Fruit fly (Drosophila melanogaster): Measurements from ENCODE around the gene tau.

Gene tau

DNA sequence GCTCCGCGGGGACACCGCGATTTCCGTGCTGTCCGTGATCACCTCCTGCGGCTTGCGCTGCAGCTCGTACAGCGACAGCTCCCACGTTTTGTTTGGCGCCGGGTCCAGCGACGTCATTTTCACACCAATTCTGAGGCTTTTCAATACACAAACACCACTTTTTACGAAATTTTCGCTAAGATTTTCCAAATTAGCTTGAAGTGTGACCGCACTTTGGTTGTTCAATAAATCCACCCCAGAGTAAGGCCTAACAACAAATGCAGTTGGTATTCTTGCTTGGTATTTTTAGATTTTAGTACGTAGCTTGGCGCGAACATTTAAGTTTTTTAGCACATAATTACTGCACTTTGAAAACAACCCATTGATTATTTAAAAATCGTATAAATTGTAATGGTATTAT is 25.0 kb upstream of the tau start, which contains the start of gene Sce:
TSS of gene Sce (minus strand) at position 231 of the 400 bp plus-strand sequence.
- TF ChIP-seq insv (optimal IDR thresholded peaks at IDR 0.05) (no peak), Myc (optimal IDR thresholded peaks at IDR 0.05) (no peak), Sin3A (optimal IDR thresholded peaks at IDR 0.05) (no peak), h (optimal IDR thresholded peaks at IDR 0.05) (no peak), ttk (optimal IDR thresholded peaks at IDR 0.05) (no peak), psq (optimal IDR thresholded peaks at IDR 0.05) (no peak)

DNA sequence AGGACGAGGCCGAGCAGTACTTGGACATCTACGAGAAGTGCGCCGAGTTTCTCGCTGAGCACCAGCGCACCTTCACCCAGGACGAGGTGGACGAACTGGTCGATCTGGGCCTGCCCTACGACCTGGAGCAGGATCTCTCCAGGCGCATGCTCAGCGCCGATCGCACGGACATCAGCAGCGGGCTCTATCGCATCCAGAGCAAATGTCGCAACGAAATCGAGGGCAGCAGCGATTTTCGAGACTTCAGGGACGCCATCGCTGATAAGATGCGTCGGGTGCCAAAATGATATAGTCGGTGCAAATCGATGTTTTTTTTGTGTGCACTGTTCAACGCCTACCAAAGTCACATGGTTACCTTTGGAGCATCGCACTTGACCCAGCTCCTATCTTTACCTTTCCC is 22.9 kb upstream of the tau start:
- TF ChIP-seq Myc (optimal IDR thresholded peaks at IDR 0.05) (no peak), h (optimal IDR thresholded peaks at IDR 0.05) (no peak), insv (optimal IDR thresholded peaks at IDR 0.05) (no peak), psq (optimal IDR thresholded peaks at IDR 0.05) (no peak), ttk (optimal IDR thresholded peaks at IDR 0.05) (no peak), Sin3A (optimal IDR thresholded peaks at IDR 0.05) (no peak)

DNA sequence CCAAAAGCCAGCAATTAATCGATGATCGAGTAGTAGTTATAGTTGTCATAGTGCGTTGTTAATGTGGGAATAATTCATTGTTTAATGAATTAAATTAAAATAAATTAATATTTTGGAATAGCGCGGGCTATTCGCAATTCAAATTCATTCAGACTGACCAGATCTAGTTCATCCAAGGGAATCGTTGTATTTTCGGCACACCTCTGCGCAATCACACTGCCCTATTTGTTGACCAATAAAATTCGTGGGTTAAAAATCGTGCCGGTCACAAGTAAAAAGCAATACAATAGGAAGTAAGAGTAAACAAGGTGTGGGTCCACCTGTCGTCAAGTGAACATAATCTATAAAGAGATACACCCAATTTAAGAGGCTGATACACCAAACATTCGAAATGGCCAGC is 22.2 kb upstream of the tau start, which contains the start of gene CG12883:
TSS of gene CG12883 (plus strand) at position 273 of the 400 bp plus-strand sequence.
- TF ChIP-seq ttk (optimal IDR thresholded peaks at IDR 0.05), result no peak

DNA sequence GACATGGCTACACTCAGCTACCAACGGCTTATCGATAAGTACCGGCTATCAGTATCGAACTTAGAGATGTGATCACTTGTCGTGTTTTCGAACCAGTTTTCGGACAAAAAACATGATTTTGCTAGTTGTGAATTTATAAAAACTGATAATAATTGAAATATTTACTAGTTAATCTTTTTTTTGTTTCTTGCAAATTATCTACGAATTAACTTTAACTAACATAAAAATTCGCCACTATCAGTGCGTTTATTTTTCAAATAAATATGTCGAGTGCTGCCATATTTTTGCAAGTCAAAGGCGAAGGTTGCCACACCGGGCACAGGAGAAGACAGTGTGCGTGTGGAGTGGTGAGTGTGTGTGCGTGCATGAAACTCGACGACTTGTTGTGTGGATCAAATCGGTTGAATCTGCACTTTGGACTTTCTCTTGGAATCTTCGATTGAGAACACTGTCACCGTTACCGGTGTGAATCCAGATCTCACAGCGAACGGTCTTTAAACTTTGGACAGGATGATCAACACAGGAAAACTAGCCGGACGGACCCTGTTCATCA is 20.5 kb upstream of the tau start, which contains the start of gene Hsdl2:
TSS of gene Hsdl2 (plus strand) at position 349 of the 553 bp plus-strand sequence.
- TF ChIP-seq h (optimal IDR thresholded peaks at IDR 0.05) (no peak), Myc (optimal IDR thresholded peaks at IDR 0.05) (no peak)

DNA sequence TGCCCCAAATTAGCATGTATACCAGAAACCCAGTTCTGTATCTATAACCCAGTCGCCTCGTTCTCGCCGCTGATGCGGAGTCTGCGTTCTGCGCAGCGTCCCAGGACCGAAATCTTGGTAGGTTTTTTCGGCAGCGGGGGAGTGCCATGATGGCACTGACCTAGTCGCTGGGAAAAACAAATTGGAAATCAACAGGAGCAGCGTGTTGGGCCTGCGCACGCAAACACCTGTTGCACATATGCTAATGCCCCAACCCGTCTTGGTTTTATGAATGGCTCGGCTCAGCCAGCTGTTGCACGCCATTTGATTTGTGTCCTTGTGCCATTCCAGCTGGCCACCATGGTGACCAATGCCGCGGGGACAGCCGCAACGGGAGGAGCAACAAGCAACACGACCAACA is 6.1 kb upstream of the tau start:
- TF ChIP-seq insv (optimal IDR thresholded peaks at IDR 0.05) (no peak), Myc (optimal IDR thresholded peaks at IDR 0.05) (no peak), h (optimal IDR thresholded peaks at IDR 0.05) (no peak), ttk (optimal IDR thresholded peaks at IDR 0.05) (no peak), psq (optimal IDR thresholded peaks at IDR 0.05) (no peak), Sin3A (optimal IDR thresholded peaks at IDR 0.05) (no peak)

DNA sequence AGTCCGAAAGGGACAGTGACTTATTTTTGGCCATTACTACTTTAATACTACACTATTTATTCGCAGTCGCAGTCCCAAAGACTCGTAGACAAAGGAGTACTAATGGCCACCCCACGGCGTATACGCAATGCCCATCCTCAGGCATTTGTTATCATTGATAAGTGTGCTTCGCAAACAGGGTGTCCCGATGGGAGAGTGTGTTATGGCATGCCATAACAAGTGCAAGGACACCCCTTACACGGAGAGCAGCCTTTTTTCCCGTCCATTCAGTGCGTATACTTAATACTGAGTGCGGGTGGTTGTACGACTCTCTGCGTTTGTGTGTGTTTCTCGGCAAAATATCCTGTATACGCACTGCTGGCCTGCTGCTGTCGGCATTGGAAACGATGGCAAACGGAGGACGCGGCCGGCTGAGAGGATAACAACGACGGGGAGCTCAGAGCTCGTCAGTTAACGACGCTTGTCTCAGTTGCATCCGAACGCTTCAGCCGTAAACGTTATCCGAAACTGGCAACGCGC is 5.2 kb upstream of the tau start, which contains the start of gene unc80:
TSS of gene unc80 (plus strand) at position 469 of the 519 bp plus-strand sequence.
- TF ChIP-seq ttk (optimal IDR thresholded peaks at IDR 0.05) (no peak), psq (optimal IDR thresholded peaks at IDR 0.05) (no peak), Myc (optimal IDR thresholded peaks at IDR 0.05) (no peak), h (optimal IDR thresholded peaks at IDR 0.05) (no peak), Sin3A (optimal IDR thresholded peaks at IDR 0.05) (no peak), insv (optimal IDR thresholded peaks at IDR 0.05) (no peak)

DNA sequence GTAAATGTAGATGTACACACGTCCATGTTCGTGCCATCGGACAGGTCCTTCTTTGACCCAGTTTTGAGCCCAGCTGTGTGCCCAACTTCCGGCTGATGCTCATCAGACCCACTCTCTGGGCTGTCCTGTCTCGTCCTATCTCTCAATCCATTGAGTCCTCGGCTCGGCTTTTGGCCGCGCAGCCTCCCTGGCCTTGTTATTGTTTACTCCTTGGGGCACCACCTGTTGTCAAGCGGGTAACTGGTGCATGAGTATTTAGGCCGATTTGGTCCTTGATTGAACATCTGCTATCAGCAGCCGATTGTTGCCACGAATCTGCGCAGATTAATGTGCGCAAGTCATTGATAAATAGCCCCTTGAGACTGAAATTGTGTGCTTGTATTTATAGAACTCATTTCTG is 4.6 kb upstream of the tau start:
- TF ChIP-seq ttk (optimal IDR thresholded peaks at IDR 0.05), result no peak
- TF ChIP-seq h (optimal IDR thresholded peaks at IDR 0.05), result no peak
- no peak for TF ChIP-seq Sin3A (optimal IDR thresholded peaks at IDR 0.05)
- TF ChIP-seq psq (optimal IDR thresholded peaks at IDR 0.05), result no peak
- no peak for TF ChIP-seq Myc (optimal IDR thresholded peaks at IDR 0.05)
- TF ChIP-seq insv (optimal IDR thresholded peaks at IDR 0.05), result no peak

DNA sequence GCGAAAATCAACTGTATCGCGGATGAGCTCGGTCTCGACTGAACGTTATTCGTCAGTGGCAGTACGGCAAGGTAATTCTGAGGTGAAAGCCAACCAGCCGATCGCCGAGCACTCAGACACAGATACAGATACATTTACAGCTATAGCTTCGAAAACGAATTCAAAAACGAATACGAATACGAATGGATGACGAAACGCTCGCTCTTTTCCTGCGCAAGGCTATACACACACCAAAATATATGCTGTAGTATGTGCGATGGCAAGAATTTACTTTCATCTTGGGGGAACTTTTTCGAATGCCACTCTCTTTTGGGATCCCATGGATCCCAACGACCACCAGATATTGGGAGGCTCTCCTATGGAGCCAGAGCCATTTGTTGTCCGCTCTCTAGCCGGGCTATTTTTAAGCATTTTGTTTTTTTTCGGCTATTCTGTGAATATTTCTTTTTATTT is 3.4 kb upstream of the tau start, which contains the start of gene Mlc1:
TSS of gene Mlc1 (minus strand) at position 51 of the 453 bp plus-strand sequence.
- no peak for TF ChIP-seq Myc (optimal IDR thresholded peaks at IDR 0.05)
- TF ChIP-seq ttk (optimal IDR thresholded peaks at IDR 0.05), result no peak
- TF ChIP-seq psq (optimal IDR thresholded peaks at IDR 0.05), result no peak
- TF ChIP-seq h (optimal IDR thresholded peaks at IDR 0.05), result no peak
- no peak for TF ChIP-seq Sin3A (optimal IDR thresholded peaks at IDR 0.05)
- TF ChIP-seq insv (optimal IDR thresholded peaks at IDR 0.05), result no peak

DNA sequence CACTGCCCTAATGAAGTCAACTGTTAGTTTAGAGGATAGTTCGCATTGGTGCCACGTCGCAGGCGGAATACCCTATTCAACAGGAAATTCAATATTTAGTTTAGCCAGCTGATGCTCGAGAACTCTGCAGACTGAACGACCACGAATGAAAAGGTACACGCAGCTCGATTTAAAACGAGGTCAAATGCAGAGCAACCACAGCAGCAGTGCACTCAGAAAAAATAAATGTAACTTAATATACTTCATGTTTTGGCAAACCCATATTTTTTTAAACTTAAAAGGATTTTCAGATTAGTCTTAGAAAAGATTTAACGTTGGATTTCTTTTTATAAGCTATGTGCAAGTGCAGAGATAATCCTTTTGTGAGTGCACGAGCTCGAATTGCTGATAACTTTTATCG is 1.7 kb downstream of the tau start:
- TF ChIP-seq ttk (optimal IDR thresholded peaks at IDR 0.05) (no peak), psq (optimal IDR thresholded peaks at IDR 0.05) (no peak), Myc (optimal IDR thresholded peaks at IDR 0.05) (no peak), insv (optimal IDR thresholded peaks at IDR 0.05) (no peak), Sin3A (optimal IDR thresholded peaks at IDR 0.05) (no peak), h (optimal IDR thresholded peaks at IDR 0.05) (no peak)

DNA sequence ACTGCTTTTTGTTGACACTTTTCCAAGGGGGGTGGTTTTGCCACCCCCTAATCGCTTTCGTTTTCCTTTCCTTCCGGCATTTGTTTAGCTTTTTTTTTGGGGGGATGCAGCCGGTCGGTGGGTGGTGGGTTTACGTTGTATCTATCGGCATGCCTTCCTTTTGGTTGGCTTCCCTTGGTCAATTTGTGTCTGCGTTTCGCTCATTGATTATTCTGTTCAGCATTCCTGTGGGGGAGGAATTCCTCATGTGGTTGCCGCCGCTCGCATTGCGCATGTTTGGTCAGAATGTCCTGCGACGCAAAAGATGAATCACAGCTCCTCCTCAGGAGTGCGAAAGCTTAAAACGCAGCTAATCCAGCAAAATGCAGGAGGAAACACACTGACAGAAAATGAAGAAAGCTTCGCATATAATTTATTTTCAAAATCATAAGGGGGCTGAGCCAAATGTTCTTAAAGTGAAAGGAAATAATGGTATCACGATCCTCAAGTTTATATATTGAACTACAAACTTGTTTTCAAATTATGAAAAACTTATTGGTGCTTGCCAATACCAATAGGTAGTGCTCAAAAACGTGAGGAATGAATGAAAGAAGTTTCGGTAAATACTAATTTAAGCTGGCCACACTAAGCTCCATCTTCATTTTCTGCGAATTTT is 4.5 kb downstream of the tau start, which contains the start of gene RpS10a:
TSS of gene RpS10a (plus strand) at position 605 of the 655 bp plus-strand sequence.
- TF ChIP-seq Myc (optimal IDR thresholded peaks at IDR 0.05) (no peak), ttk (optimal IDR thresholded peaks at IDR 0.05) (no peak), psq (optimal IDR thresholded peaks at IDR 0.05) (no peak), h (optimal IDR thresholded peaks at IDR 0.05) (no peak), Sin3A (optimal IDR thresholded peaks at IDR 0.05) (no peak), insv (optimal IDR thresholded peaks at IDR 0.05) (no peak)

DNA sequence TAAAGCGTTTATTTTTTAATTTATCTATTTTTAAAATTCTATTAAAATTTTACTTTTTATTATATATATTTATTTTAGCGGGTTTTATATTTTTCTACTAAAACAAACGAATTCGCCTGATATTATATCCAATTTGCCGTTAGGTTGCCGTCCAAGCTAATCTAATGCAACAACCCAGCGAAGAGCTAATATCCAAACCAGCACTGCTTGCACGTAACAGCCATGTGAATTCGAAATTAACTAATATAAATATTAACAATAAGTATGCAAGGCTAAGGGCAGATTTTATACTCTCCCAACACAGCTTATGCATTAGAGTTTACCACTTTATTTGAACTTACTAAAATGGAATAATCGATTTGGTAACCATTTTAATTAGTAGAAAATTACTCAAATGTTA is 5.1 kb downstream of the tau start:
- TF ChIP-seq Sin3A (optimal IDR thresholded peaks at IDR 0.05), result no peak
- TF ChIP-seq Myc (optimal IDR thresholded peaks at IDR 0.05), result no peak
- no peak for TF ChIP-seq psq (optimal IDR thresholded peaks at IDR 0.05)
- no peak for TF ChIP-seq insv (optimal IDR thresholded peaks at IDR 0.05)
- no peak for TF ChIP-seq ttk (optimal IDR thresholded peaks at IDR 0.05)
- no peak for TF ChIP-seq h (optimal IDR thresholded peaks at IDR 0.05)

DNA sequence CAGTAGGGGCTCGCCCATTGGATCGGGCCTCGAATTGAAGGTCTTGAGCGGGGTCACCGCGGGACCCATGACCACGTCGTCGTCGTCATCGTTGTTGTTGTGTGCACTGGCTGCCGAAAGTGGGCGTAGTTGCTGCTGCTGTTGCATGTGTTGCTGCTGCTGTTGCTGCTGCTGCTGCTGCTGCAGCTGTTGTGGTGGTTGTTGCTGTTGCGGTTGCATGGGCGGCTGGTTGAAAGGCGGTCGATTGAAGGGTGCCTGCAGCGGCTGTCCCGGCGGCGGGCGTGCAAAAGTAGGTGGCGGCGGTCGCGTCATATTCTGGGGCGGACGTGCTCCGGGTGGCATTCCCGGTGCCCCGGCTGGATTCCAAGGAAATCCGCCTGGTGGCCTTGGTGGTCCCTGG is 9.0 kb downstream of the tau start:
- TF ChIP-seq h (optimal IDR thresholded peaks at IDR 0.05) (no peak), insv (optimal IDR thresholded peaks at IDR 0.05) (no peak), ttk (optimal IDR thresholded peaks at IDR 0.05) (no peak), Sin3A (optimal IDR thresholded peaks at IDR 0.05) (no peak), psq (optimal IDR thresholded peaks at IDR 0.05) (no peak), Myc (optimal IDR thresholded peaks at IDR 0.05) (no peak)

Data from Kc167 (cell line).